Fruit fly (Drosophila melanogaster) whole organism, adult: Measurements from ENCODE around the gene Phae2.

Experiments
- CG11617 ChIP-seq: fragments of 200-800 bp; sonication (Bioruptor generic); optimal IDR thresholded peaks from 2 replicates; lab custom pipeline; 2017; ENCODE audit warnings: mild to moderate bottlenecking, missing biosample characterization, missing genetic modification reagents, missing genetic modification characterization
- CG12768 ChIP-seq: fragments of 200-800 bp; sonication (Bioruptor generic); optimal IDR thresholded peaks from 2 replicates; lab custom pipeline; 2017; ENCODE audit warnings: missing biosample characterization, missing genetic modification characterization, mild to moderate bottlenecking, moderate library complexity, missing genetic modification reagents
- CG7101 ChIP-seq: fragments of 200-800 bp; sonication (Bioruptor generic); optimal IDR thresholded peaks from 2 replicates; lab custom pipeline; 2018; ENCODE audit warnings: missing biosample characterization, mild to moderate bottlenecking, missing genetic modification characterization, moderate library complexity
- Clk ChIP-seq: fragments of 200-800 bp; sonication (Bioruptor generic); optimal IDR thresholded peaks from 2 replicates; lab custom pipeline; 2017; ENCODE audit warnings: missing biosample characterization, missing genetic modification characterization
- Crg-1 ChIP-seq: fragments of 200-800 bp; sonication (Bioruptor generic); optimal IDR thresholded peaks from 2 replicates; lab custom pipeline; 2016; ENCODE audit warnings: missing biosample characterization, missing genetic modification characterization
- Hr96 ChIP-seq: fragments of 200-800 bp; sonication (Bioruptor generic); optimal IDR thresholded peaks from 2 replicates; lab custom pipeline; 2016; ENCODE audit warnings: missing biosample characterization, missing genetic modification characterization
- bab1 ChIP-seq: fragments of 200-800 bp; sonication (Bioruptor generic); optimal IDR thresholded peaks from 3 replicates; lab custom pipeline; 2019; ENCODE audit warnings: missing biosample characterization, mild to moderate bottlenecking, missing genetic modification characterization, moderate library complexity
- cic ChIP-seq: fragments of 200-800 bp; sonication (Bioruptor generic); optimal IDR thresholded peaks from 2 replicates; lab custom pipeline; 2017; ENCODE audit warnings: missing biosample characterization, mild to moderate bottlenecking, missing genetic modification characterization, moderate library complexity
- kay ChIP-seq: fragments of 200-800 bp; sonication (Bioruptor generic); peaks from one replicate; lab custom pipeline; 2016; ENCODE audit warnings: missing biosample characterization, missing genetic modification characterization, borderline replicate concordance
- tj ChIP-seq: fragments of 200-800 bp; sonication (Bioruptor generic); optimal IDR thresholded peaks from 3 replicates; lab custom pipeline; 2017; ENCODE audit warnings: missing biosample characterization, mild to moderate bottlenecking, missing genetic modification characterization, moderate library complexity

dm6 chr2L:12093652-12094051 is 17.3 kb upstream of the Phae2 start:
- TF ChIP-seq bab1 (GFP tag; lab: Kevin White, UChicago) (peak; percentile 44), cic (no peak), tj (GFP tag; lab: Kevin White, UChicago) (no peak), Crg-1 (GFP tag; lab: Kevin White, UChicago) (no peak), Clk (no peak), CG12768 (GFP tag; lab: Kevin White, UChicago) (no peak), kay (GFP tag; lab: Kevin White, UChicago) (no peak), Hr96 (GFP tag; lab: Kevin White, UChicago) (no peak), CG11617 (GFP tag; lab: Kevin White, UChicago) (no peak), CG7101 (no peak)
